Fruit fly (Drosophila melanogaster) whole organism, prepupa: ENCODE results near the gene rogdi.

Experiments used
- Blimp-1 ChIP-seq: fragments of 200-800 bp; sonication (Bioruptor generic); optimal IDR thresholded peaks from 3 replicates; lab custom pipeline; 2017; ENCODE audit warnings: missing biosample characterization, missing genetic modification characterization, mild to moderate bottlenecking, moderate library complexity, missing genetic modification reagents
- CG10631 ChIP-seq: fragments of 200-800 bp; sonication (Bioruptor generic); optimal IDR thresholded peaks from 2 replicates; lab custom pipeline; 2016; ENCODE audit warnings: missing biosample characterization, missing genetic modification characterization
- CG10669 ChIP-seq: fragments of 200-800 bp; sonication (Bioruptor generic); optimal IDR thresholded peaks from 3 replicates; lab custom pipeline; 2018; ENCODE audit warnings: missing biosample characterization, mild to moderate bottlenecking, missing genetic modification characterization, moderate library complexity
- CG11294 ChIP-seq: fragments of 200-800 bp; sonication (Bioruptor generic); IDR thresholded peaks from 2 replicates; pipeline ENCODE4 v1.3.6; 2022; ENCODE audit warnings: missing biosample characterization, missing genetic modification characterization
- CG11762 ChIP-seq: fragments of 200-800 bp; sonication (Bioruptor generic); optimal IDR thresholded peaks from 3 replicates; lab custom pipeline; 2016; ENCODE audit warnings: missing biosample characterization, missing genetic modification characterization; ENCODE audit not compliant: insufficient read depth
- CG11902 ChIP-seq: fragments of 200-800 bp; sonication (Bioruptor generic); optimal IDR thresholded peaks from 3 replicates; lab custom pipeline; 2016; ENCODE audit warnings: missing biosample characterization, missing genetic modification characterization
- CG15336 ChIP-seq: fragments of 200-800 bp; sonication (Bioruptor generic); IDR thresholded peaks from 2 replicates; pipeline ENCODE4 v1.3.6; 2022; ENCODE audit warnings: missing biosample characterization, missing genetic modification characterization
- CG3032 ChIP-seq: fragments of 200-800 bp; optimal IDR thresholded peaks from 2 replicates; lab custom pipeline; 2019; ENCODE audit warnings: missing biosample characterization, mild to moderate bottlenecking, missing genetic modification characterization, moderate library complexity
- CG31627 ChIP-seq: fragments of 200-800 bp; sonication (Bioruptor generic); optimal IDR thresholded peaks from 3 replicates; lab custom pipeline; 2016; ENCODE audit warnings: missing biosample characterization, missing genetic modification characterization
- CG6163 ChIP-seq: fragments of 200-800 bp; sonication (Bioruptor generic); IDR thresholded peaks from 3 replicates; pipeline ENCODE4 v1.3.6; 2022; ENCODE audit warnings: missing biosample characterization, missing genetic modification characterization
- CG6854 ChIP-seq: fragments of 200-800 bp; sonication (Bioruptor generic); optimal IDR thresholded peaks from 2 replicates; lab custom pipeline; 2017; ENCODE audit warnings: missing biosample characterization, mild to moderate bottlenecking, missing genetic modification characterization
- CG8319 ChIP-seq: fragments of 200-800 bp; sonication (Bioruptor generic); optimal IDR thresholded peaks from 3 replicates; lab custom pipeline; 2016; ENCODE audit warnings: missing biosample characterization, missing genetic modification characterization
- CG8632 ChIP-seq: fragments of 200-800 bp; sonication (Bioruptor generic); optimal IDR thresholded peaks from 3 replicates; lab custom pipeline; 2016; ENCODE audit warnings: missing biosample characterization, missing genetic modification characterization
- Eip75B ChIP-seq: fragments of 200-800 bp; sonication (Bioruptor generic); optimal IDR thresholded peaks from 3 replicates; lab custom pipeline; 2016; ENCODE audit warnings: missing biosample characterization, missing genetic modification characterization
- Ets21C ChIP-seq: fragments of 200-800 bp; sonication (Bioruptor generic); optimal IDR thresholded peaks from 3 replicates; lab custom pipeline; 2016; ENCODE audit warnings: missing biosample characterization, missing genetic modification characterization
- Ets96B ChIP-seq: fragments of 200-800 bp; optimal IDR thresholded peaks from 2 replicates; lab custom pipeline; 2019; ENCODE audit warnings: missing biosample characterization, mild to moderate bottlenecking, missing genetic modification characterization, moderate library complexity
- Gug ChIP-seq: fragments of 200-800 bp; sonication (Bioruptor generic); IDR thresholded peaks from 2 replicates; pipeline ENCODE4 v1.3.6; 2022; ENCODE audit warnings: missing biosample characterization, missing genetic modification characterization
- Hr38 ChIP-seq: sonication (Bioruptor generic); optimal IDR thresholded peaks from 2 replicates; lab custom pipeline; 2016; ENCODE audit warnings: missing biosample characterization, missing genetic modification characterization
- Hr39 ChIP-seq: fragments of 200-800 bp; sonication (Bioruptor generic); optimal IDR thresholded peaks from 2 replicates; lab custom pipeline; 2016; ENCODE audit warnings: missing biosample characterization, missing genetic modification characterization
- Hr4 ChIP-seq: fragments of 200-800 bp; sonication (Bioruptor generic); optimal IDR thresholded peaks from 3 replicates; lab custom pipeline; 2016; ENCODE audit warnings: missing biosample characterization, missing genetic modification characterization
- Smox ChIP-seq: fragments of 200-800 bp; sonication (Bioruptor generic); optimal IDR thresholded peaks from 3 replicates; lab custom pipeline; 2016; ENCODE audit warnings: missing biosample characterization, missing genetic modification characterization
- Sox102F ChIP-seq: fragments of 200-800 bp; sonication (Bioruptor generic); optimal IDR thresholded peaks from 2 replicates; lab custom pipeline; 2016; ENCODE audit warnings: missing biosample characterization, mild to moderate bottlenecking, missing genetic modification characterization
- achi ChIP-seq: fragments of 200-800 bp; sonication (Bioruptor generic); optimal IDR thresholded peaks from 3 replicates; lab custom pipeline; 2016; ENCODE audit warnings: missing biosample characterization, missing genetic modification characterization
- acj6 ChIP-seq: fragments of 200-800 bp; sonication (Bioruptor generic); optimal IDR thresholded peaks from 3 replicates; lab custom pipeline; 2016; ENCODE audit warnings: missing biosample characterization, missing genetic modification characterization
- cyc ChIP-seq: fragments of 200-800 bp; sonication (Bioruptor generic); optimal IDR thresholded peaks from 3 replicates; lab custom pipeline; 2016; ENCODE audit warnings: missing biosample characterization, missing genetic modification characterization
- dac ChIP-seq: fragments of 200-800 bp; sonication (Bioruptor generic); optimal IDR thresholded peaks from 2 replicates; lab custom pipeline; 2017; ENCODE audit warnings: missing biosample characterization, mild to moderate bottlenecking, missing genetic modification characterization
- esn ChIP-seq: fragments of 200-800 bp; sonication (Bioruptor generic); optimal IDR thresholded peaks from 2 replicates; lab custom pipeline; 2016; ENCODE audit warnings: missing biosample characterization, mild to moderate bottlenecking, missing genetic modification characterization, moderate library complexity
- fd59A ChIP-seq: fragments of 200-800 bp; sonication (Bioruptor generic); optimal IDR thresholded peaks from 2 replicates; lab custom pipeline; 2017; ENCODE audit warnings: missing biosample characterization, mild to moderate bottlenecking, missing genetic modification characterization, missing genetic modification reagents
- fd85E ChIP-seq: fragments of 200-800 bp; sonication (Bioruptor generic); optimal IDR thresholded peaks from 3 replicates; lab custom pipeline; 2016; ENCODE audit warnings: missing biosample characterization, missing genetic modification characterization
- net ChIP-seq: fragments of 200-800 bp; sonication (Bioruptor generic); optimal IDR thresholded peaks from 3 replicates; lab custom pipeline; 2016; ENCODE audit warnings: missing biosample characterization, missing genetic modification characterization
- topi ChIP-seq: fragments of 200-800 bp; sonication (Bioruptor generic); optimal IDR thresholded peaks from 3 replicates; lab custom pipeline; 2016; ENCODE audit warnings: missing biosample characterization, missing genetic modification characterization
- vri ChIP-seq: fragments of 200-800 bp; sonication (Bioruptor generic); optimal IDR thresholded peaks from 3 replicates; lab custom pipeline; 2016; ENCODE audit warnings: missing biosample characterization, mild to moderate bottlenecking, missing genetic modification characterization

Gene rogdi

dm6 chr3L:17024095-17024639 is 25.1 kb upstream of the rogdi start, which contains the start of gene Fit2:
Gene Fit2, plus strand, starts transcription at chr3L:17024328.
- no peak for TF ChIP-seq Sox102F (GFP tag; lab: Kevin White, UChicago)
- no peak for TF ChIP-seq CG11294 (GFP tag; lab: Robert Waterston, UW)
- TF ChIP-seq cyc = no peak
- TF ChIP-seq topi = no peak
- TF ChIP-seq esn (GFP tag; lab: Kevin White, UChicago) = no peak
- TF ChIP-seq Hr38 = no peak
- TF ChIP-seq Hr39 (GFP tag; lab: Kevin White, UChicago) = no peak
- no peak for TF ChIP-seq CG3032 (tag; lab: Kevin White, UChicago)
- no peak for TF ChIP-seq Hr4 (GFP tag; lab: Kevin White, UChicago)
- TF ChIP-seq CG15336 (GFP tag; lab: Robert Waterston, UW) = no peak
- no peak for TF ChIP-seq Ets21C
- TF ChIP-seq fd59A (GFP tag; lab: Kevin White, UChicago) = no peak
- TF ChIP-seq, all 60 proteins: peak for 0

DNA sequence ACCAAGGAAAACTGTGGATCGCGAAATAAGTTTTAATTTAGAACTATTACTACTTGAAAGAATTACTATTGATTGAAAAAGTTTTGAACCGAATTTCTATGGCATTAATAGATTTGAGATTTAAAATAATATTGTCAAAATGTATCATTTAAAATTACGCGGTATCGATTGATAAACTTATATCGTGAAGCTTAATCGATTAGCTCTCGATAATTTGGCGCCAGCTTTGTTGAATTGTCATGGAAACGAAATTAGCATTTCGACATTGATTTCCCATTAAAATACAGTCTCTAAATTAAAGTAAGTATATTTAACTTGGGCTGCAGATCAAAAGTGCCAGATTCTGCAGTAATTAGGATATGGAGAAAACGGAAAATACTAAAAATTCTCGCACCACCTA is 22.0 kb upstream of the rogdi start, which contains the start of gene CG7730:
CG7730 (plus strand) TSS at position 206 of the 400 bp plus-strand sequence.
- TF ChIP-seq CG10669 (GFP tag; lab: Kevin White, UChicago) (no peak), net (GFP tag; lab: Kevin White, UChicago) (no peak), Hr4 (GFP tag; lab: Kevin White, UChicago) (no peak), CG8319 (GFP tag; lab: Kevin White, UChicago) (no peak), CG11902 (GFP tag; lab: Kevin White, UChicago) (no peak), fd85E (no peak), Ets96B (tag; lab: Kevin White, UChicago) (no peak), dac (no peak), Gug (GFP tag; lab: Robert Waterston, UW) (no peak)

- TF ChIP-seq Blimp-1 (GFP tag; lab: Kevin White, UChicago) = peak; percentile 13
- peak; percentile 49 for TF ChIP-seq CG6854 (GFP tag; lab: Kevin White, UChicago)
- no peak for TF ChIP-seq CG31627 (GFP tag; lab: Kevin White, UChicago)
These were observed 17.3 kb upstream of the rogdi start, which contains the start of gene Ilp8 for dm6 chr3L:17031971-17032370. Gene Ilp8, minus strand, starts transcription at chr3L:17032080.

DNA sequence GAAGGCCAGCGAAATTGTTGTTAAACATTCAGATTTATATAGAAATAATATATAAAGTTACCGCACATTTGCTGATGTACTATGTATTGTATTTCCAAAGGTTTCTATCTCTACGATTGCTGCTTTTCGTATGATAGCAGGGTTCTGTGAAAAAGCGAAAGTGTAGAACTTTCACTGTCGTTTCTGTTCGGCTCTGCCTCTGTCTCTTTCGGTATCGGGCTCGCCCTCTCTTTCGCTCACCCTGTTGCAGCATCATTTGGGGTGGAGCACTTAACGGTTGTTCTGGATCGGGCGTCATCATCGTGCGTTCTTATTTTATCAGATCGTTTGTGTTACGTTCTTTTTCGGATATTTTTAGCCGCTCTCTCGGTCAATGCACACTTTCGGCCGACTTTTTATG is 16.0 kb upstream of the rogdi start:
- TF ChIP-seq vri (GFP tag; lab: Kevin White, UChicago) = no peak
- no peak for TF ChIP-seq CG6163 (GFP tag; lab: Robert Waterston, UW)
- peak; percentile 95 for TF ChIP-seq Blimp-1 (GFP tag; lab: Kevin White, UChicago)
- no peak for TF ChIP-seq achi (GFP tag; lab: Kevin White, UChicago)

DNA sequence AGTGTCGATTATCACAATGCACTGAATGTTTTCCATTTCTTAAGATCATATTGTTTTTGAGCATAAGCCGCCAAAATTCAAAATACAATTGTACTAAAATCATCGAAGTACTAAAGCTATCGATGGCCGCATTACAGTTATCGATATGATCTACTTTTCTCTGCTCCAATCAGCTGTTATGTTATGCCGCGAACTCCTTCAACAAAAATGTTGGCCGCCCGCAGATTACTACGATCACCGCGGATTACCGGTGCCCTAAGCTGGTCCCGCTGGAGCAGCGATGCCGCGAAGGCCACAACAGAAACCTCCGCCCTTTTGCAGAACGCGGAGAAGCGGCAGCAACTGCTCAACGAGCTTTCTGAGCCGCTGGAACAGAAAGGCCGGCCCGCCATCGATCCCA is 13.8 kb upstream of the rogdi start, which contains the start of gene beg:
beg (plus strand) TSS at position 177 of the 400 bp plus-strand sequence.
- TF ChIP-seq CG8632 (GFP tag; lab: Kevin White, UChicago) (no peak), Ets96B (tag; lab: Kevin White, UChicago) (no peak), CG15336 (GFP tag; lab: Robert Waterston, UW) (no peak), achi (GFP tag; lab: Kevin White, UChicago) (no peak), Eip75B (GFP tag; lab: Kevin White, UChicago) (no peak), CG11762 (GFP tag; lab: Kevin White, UChicago) (no peak), CG10631 (GFP tag; lab: Kevin White, UChicago) (no peak), CG31627 (GFP tag; lab: Kevin White, UChicago) (no peak), esn (GFP tag; lab: Kevin White, UChicago) (no peak), Smox (GFP tag; lab: Kevin White, UChicago) (no peak), acj6 (no peak), dac (no peak), CG10669 (GFP tag; lab: Kevin White, UChicago) (no peak)
